Worm (Caenorhabditis elegans) whole organism, L4/young adult: ENCODE data around the gene aps-2.

Source experiments
- W03F9.2 ChIP-seq: fragments of 150-350 bp; optimal IDR thresholded peaks from 2 replicates; lab custom pipeline; 2014; ENCODE audit warnings: missing biosample characterization, missing genetic modification characterization
- dao-5 ChIP-seq: sonication (generic microtip); optimal IDR thresholded peaks from 2 replicates; lab custom pipeline; 2016; ENCODE audit warnings: missing genotype, missing genetic modification characterization, moderate library complexity, missing compliant biosample characterization
- him-1 ChIP-seq: sonication (generic microtip); optimal IDR thresholded peaks from 2 replicates; lab custom pipeline; 2016; ENCODE audit warnings: missing genotype, missing genetic modification reagents, missing genetic modification characterization, missing compliant biosample characterization

aps-2 gene

ce11 chrX:4484072-4484471, 26.0 kb downstream of the aps-2 start:
- TF ChIP-seq W03F9.2 (tag; lab: Kevin White, UChicago): no peak

- TF ChIP-seq dao-5 (tag; lab: Kevin White, UChicago) (no peak), W03F9.2 (tag; lab: Kevin White, UChicago) (no peak), him-1 (tag; lab: Kevin White, UChicago) (no peak)
These were observed 30.8 kb downstream of the aps-2 start, which contains the start of gene ncr-1 for ce11 chrX:4488807-4489336. Gene ncr-1, minus strand, starts transcription at chrX:4488857.

- TF ChIP-seq W03F9.2 (tag; lab: Kevin White, UChicago) (no peak), him-1 (tag; lab: Kevin White, UChicago) (no peak), dao-5 (tag; lab: Kevin White, UChicago) (no peak)
These were observed 32.3 kb downstream of the aps-2 start for ce11 chrX:4490400-4490799.

ce11 chrX:4492199-4492598, 34.1 kb downstream of the aps-2 start, which contains the start of gene F46H6.5:
Gene F46H6.5, minus strand, starts transcription at chrX:4492208.
- no peak for TF ChIP-seq dao-5 (tag; lab: Kevin White, UChicago)
- TF ChIP-seq W03F9.2 (tag; lab: Kevin White, UChicago): no peak
- TF ChIP-seq him-1 (tag; lab: Kevin White, UChicago): no peak

- no peak for TF ChIP-seq him-1 (tag; lab: Kevin White, UChicago)
- TF ChIP-seq dao-5 (tag; lab: Kevin White, UChicago): no peak
- TF ChIP-seq W03F9.2 (tag; lab: Kevin White, UChicago): no peak
These were observed 35.5 kb downstream of the aps-2 start for ce11 chrX:4493439-4494006.

ce11 chrX:4495814-4496567, 37.9 kb downstream of the aps-2 start:
- TF ChIP-seq him-1 (tag; lab: Kevin White, UChicago): no peak
- no peak for TF ChIP-seq dao-5 (tag; lab: Kevin White, UChicago)
- no peak for TF ChIP-seq W03F9.2 (tag; lab: Kevin White, UChicago)

- no peak for TF ChIP-seq dao-5 (tag; lab: Kevin White, UChicago)
- no peak for TF ChIP-seq W03F9.2 (tag; lab: Kevin White, UChicago)
- TF ChIP-seq him-1 (tag; lab: Kevin White, UChicago): no peak
These were observed 40.0 kb downstream of the aps-2 start for ce11 chrX:4498078-4498477.

ce11 chrX:4498478-4498877, 40.4 kb downstream of the aps-2 start:
- TF ChIP-seq him-1 (tag; lab: Kevin White, UChicago) (no peak), dao-5 (tag; lab: Kevin White, UChicago) (no peak), W03F9.2 (tag; lab: Kevin White, UChicago) (no peak)

ce11 chrX:4500499-4500898, 42.4 kb downstream of the aps-2 start:
- TF ChIP-seq him-1 (tag; lab: Kevin White, UChicago) (no peak), dao-5 (tag; lab: Kevin White, UChicago) (no peak), W03F9.2 (tag; lab: Kevin White, UChicago) (no peak)

- TF ChIP-seq W03F9.2 (tag; lab: Kevin White, UChicago): no peak
- no peak for TF ChIP-seq dao-5 (tag; lab: Kevin White, UChicago)
- no peak for TF ChIP-seq him-1 (tag; lab: Kevin White, UChicago)
These were observed 44.0 kb downstream of the aps-2 start for ce11 chrX:4502039-4502438.

ce11 chrX:4503259-4503658, 45.2 kb downstream of the aps-2 start:
- TF ChIP-seq dao-5 (tag; lab: Kevin White, UChicago) (no peak), W03F9.2 (tag; lab: Kevin White, UChicago) (no peak)

- TF ChIP-seq him-1 (tag; lab: Kevin White, UChicago) (no peak), W03F9.2 (tag; lab: Kevin White, UChicago) (no peak), dao-5 (tag; lab: Kevin White, UChicago) (no peak)
These were observed 46.1 kb downstream of the aps-2 start, which contains the start of gene dgk-2 for ce11 chrX:4504108-4504668. Gene dgk-2, minus strand, starts transcription at chrX:4504388.

- no peak for TF ChIP-seq dao-5 (tag; lab: Kevin White, UChicago)
- no peak for TF ChIP-seq him-1 (tag; lab: Kevin White, UChicago)
- no peak for TF ChIP-seq W03F9.2 (tag; lab: Kevin White, UChicago)
These were observed 49.1 kb downstream of the aps-2 start for ce11 chrX:4507122-4507681.
